Worm (Caenorhabditis elegans): Measurements from ENCODE around the gene famh-161.

DNA sequence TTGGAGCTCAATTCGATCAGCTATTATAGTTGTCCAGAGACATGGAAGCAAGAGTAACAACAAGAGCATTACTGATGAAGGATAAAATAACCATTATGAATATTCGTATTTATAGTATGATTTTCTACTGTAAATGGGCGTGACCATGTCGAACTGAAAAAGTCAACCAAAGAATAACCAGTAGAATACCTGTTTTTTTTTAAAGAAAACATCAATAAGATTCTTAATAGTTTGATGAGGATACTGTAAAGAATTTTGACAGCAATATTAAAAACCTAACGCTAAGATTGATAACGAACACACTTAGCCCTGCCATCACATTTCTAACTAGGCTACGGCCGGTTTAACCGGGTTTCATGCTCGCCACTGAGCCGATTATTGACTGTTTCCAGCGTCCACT is 19.0 kb upstream of the famh-161 start, which contains the start of gene vmo-1:
- TF ChIP-seq nfya-1 (tag; optimal IDR thresholded peaks at IDR 0.05) (no peak), ceh-22 (tag; optimal IDR thresholded peaks at IDR 0.05) (no peak), elt-2 (tag; optimal IDR thresholded peaks at IDR 0.05) (no peak), ceh-2 (tag; optimal IDR thresholded peaks at IDR 0.05) (no peak)

All from whole organism, late embryonic.